Worm (Caenorhabditis elegans) whole organism, dauer: Measurements from ENCODE around the gene srz-82.
"Not testable (repeated sequence)": the region's sequence is repeated elsewhere in the genome, so short reads cannot be mapped to it uniquely, and the experiment has no call there.

Experiments
- unc-62 ChIP-seq: sonication (generic microtip); optimal IDR thresholded peaks from 2 replicates; lab custom pipeline; 2017; ENCODE audit warnings: missing biosample characterization, missing genetic modification reagents, missing genetic modification characterization

The srz-82 gene

ce11 chrIV:3482195-3482959, at the start of gene srz-82:
srz-82 (plus strand) TSS chrIV:3482895.
- TF ChIP-seq unc-62, result no peak

ce11 chrIV:3433387-3433786, 49.3 kb upstream of the srz-82 start, which contains the start of gene C04C3.7:
C04C3.7 (minus strand) TSS chrIV:3433487.
- not testable (repeated sequence) for TF ChIP-seq unc-62

- no peak for TF ChIP-seq unc-62
Observed at ce11 chrIV:3436021-3436420, 46.7 kb upstream of the srz-82 start, which contains the start of gene srz-32. srz-32 (plus strand) TSS chrIV:3436321.

DNA sequence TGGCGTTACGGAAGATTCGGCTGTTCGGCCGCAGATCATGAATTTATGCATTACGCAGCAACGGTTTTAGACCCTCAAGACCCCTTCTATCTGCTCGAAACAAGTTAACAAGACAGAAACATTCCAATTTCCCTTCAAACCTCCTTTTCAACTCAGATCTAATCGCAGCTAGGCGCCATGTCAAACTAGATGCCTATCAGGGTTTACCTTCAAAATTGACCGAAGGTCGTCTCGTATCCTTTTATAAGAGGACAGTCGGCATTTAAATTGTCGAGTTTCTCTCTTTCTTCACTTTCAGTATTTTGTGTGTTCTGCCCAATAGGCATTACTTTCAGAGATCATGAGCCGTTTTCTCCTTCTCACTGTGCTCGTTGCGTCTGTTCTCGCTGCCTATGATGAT, 44.7 kb upstream of the srz-82 start, which contains the start of gene grd-13:
Gene grd-13, plus strand, starts transcription at position 291 of the 400 bp plus-strand sequence.
- no peak for TF ChIP-seq unc-62

- TF ChIP-seq unc-62, result no peak
Observed at ce11 chrIV:3439354-3439753, 43.3 kb upstream of the srz-82 start, which contains the start of gene grd-3. grd-3 (plus strand) TSS chrIV:3439655.

- TF ChIP-seq unc-62, result no peak
Observed at ce11 chrIV:3440848-3441247, 41.8 kb upstream of the srz-82 start, which contains the start of gene grd-10. grd-10 (plus strand) TSS chrIV:3441055.

- no peak for TF ChIP-seq unc-62
Observed at ce11 chrIV:3442513-3442912, 40.2 kb upstream of the srz-82 start.

DNA sequence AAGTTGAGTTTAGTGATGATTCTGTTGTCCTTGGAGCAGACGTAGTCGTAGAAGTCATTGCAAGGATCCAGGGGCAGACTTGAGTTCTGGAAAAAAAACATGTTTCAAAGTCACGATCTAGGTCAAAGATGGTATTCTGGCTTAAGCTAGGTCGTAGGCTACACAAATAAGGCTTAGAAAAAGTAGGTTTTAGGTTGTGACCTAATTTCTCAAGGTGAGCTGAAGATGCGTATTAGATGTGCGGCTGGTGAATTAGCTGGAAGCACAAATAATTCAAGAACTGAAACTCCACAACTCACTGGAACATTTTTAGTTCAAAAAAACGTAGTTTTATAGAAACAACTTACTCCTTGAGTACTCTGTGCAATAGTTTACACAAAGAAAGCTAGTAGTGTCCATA, 38.6 kb upstream of the srz-82 start, which contains the start of gene F09D12.2:
Gene F09D12.2, minus strand, starts transcription at position 101 of the 400 bp plus-strand sequence.
- TF ChIP-seq unc-62, result no peak

- no peak for TF ChIP-seq unc-62
Observed at ce11 chrIV:3444614-3445013, 38.1 kb upstream of the srz-82 start, which contains the start of gene F58E2.5. F58E2.5 (plus strand) TSS chrIV:3444914.

ce11 chrIV:3447350-3447749, 35.3 kb upstream of the srz-82 start:
- no peak for TF ChIP-seq unc-62

- no peak for TF ChIP-seq unc-62
Observed at ce11 chrIV:3452516-3452915, 30.2 kb upstream of the srz-82 start.

- no peak for TF ChIP-seq unc-62
Observed at ce11 chrIV:3453346-3453745, 29.3 kb upstream of the srz-82 start, which contains the start of gene srz-23. srz-23 (plus strand) TSS chrIV:3453608.

ce11 chrIV:3463254-3463653, 19.4 kb upstream of the srz-82 start, which contains the start of gene F58E2.4:
F58E2.4 (plus strand) TSS chrIV:3463387.
- TF ChIP-seq unc-62, result no peak

DNA sequence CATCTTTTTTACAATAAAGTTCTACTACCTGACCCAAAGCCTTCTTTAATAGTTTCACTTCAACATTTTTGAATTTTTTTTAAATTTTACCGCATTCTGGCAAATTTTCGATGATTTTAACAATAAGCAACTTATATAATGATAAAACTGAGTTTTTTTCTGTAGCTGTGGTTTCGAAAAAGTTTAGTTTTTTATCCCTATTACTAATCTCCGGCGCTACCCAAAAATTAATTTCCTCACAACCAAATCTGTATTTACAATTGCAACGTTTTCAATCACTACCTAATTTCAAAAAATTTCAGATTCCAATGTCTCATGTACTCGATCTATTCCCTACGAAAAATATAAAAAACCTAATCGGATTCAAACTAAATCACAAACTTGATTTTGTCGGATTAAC, 15.6 kb upstream of the srz-82 start, which contains the start of gene F58E2.3:
Gene F58E2.3, plus strand, starts transcription at position 301 of the 400 bp plus-strand sequence.
- no peak for TF ChIP-seq unc-62

DNA sequence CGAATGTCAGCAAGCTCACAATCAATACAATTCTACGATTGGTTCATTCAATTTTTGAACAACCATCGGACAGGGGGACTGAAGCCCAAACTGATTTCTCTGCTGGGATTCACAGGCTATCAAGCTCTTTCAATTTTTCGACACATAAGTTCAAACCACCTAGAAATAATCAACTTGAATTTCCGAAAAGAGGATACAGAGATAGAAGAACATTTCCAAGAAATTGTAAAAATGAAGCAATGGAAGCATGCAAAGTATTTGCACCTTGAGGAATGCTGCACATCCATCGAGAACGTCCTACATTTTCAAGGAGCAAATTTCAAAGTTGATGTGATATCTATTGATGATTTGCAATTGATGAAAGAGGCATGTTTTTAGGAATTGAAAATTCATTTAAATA, 14.9 kb upstream of the srz-82 start:
- no peak for TF ChIP-seq unc-62

DNA sequence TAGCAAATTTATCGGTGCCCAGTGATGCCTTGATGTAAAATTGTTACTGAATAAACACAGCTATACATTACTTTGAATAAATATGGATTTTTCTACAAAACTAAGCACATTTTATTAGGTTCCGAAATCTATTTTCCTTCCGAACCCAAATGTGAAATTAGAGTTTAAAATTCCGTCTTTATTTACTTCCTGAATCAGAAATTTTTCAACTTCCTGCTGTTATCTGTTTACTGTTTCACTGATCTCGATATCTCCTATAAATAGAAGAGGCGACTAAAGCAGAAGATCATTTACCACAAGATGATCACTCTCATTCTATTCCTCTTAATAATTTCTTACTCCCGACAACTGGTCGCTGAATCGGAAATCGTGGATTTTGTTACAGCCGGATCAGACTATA, 13.0 kb upstream of the srz-82 start, which contains the start of gene F58E2.2:
Gene F58E2.2, plus strand, starts transcription at position 301 of the 400 bp plus-strand sequence.
- no peak for TF ChIP-seq unc-62

- no peak for TF ChIP-seq unc-62
Observed at ce11 chrIV:3477124-3477523, 5.6 kb upstream of the srz-82 start, which contains the start of gene srz-69. srz-69 (minus strand) TSS chrIV:3477224.
